Worm (Caenorhabditis elegans) whole organism, midembryonic: ENCODE results near the gene F35D11.1.

Experiments used
- T22C8.4 ChIP-seq: fragments of 200-800 bp; sonication (Bioruptor generic); IDR thresholded peaks from 2 replicates; pipeline ENCODE4 v1.3.6; 2022; ENCODE audit warnings: missing genetic modification characterization, missing compliant biosample characterization
- cog-1 ChIP-seq: sonication (generic microtip); optimal IDR thresholded peaks from 2 replicates; lab custom pipeline; 2016; ENCODE audit warnings: missing genetic modification characterization, missing compliant biosample characterization
- flt-1 ChIP-seq: fragments of 200-800 bp; sonication (Bioruptor generic); IDR thresholded peaks from 2 replicates; pipeline ENCODE4 v1.3.6; 2022; ENCODE audit warnings: missing genetic modification characterization, missing compliant biosample characterization
- klf-2 ChIP-seq: fragments of 200-800 bp; sonication (Bioruptor generic); conservative IDR thresholded peaks from 2 replicates; pipeline ENCODE4 v1.3.6; 2022; ENCODE audit warnings: missing genetic modification reagents, missing genetic modification characterization, missing compliant biosample characterization
- med-1 ChIP-seq: sonication (generic microtip); optimal IDR thresholded peaks from 2 replicates; lab custom pipeline; 2017; ENCODE audit warnings: missing genetic modification characterization, mild to moderate bottlenecking, missing compliant biosample characterization, antibody characterized with exemption, missing genetic modification reagents; ENCODE audit not compliant: insufficient read depth
- ref-1 ChIP-seq: fragments of 200-800 bp; sonication (Bioruptor generic); conservative IDR thresholded peaks from 2 replicates; pipeline ENCODE4 v1.3.6; 2022; ENCODE audit warnings: missing genetic modification reagents, missing genetic modification characterization, missing compliant biosample characterization
- tab-1 ChIP-seq: fragments of 200-800 bp; sonication (Bioruptor generic); IDR thresholded peaks from 2 replicates; pipeline ENCODE4 v1.3.6; 2022; ENCODE audit warnings: missing genetic modification characterization, missing compliant biosample characterization
- ztf-23 ChIP-seq: fragments of 200-800 bp; sonication (Bioruptor generic); IDR thresholded peaks from 2 replicates; pipeline ENCODE4 v1.3.6; 2022; ENCODE audit warnings: missing genetic modification reagents, missing genetic modification characterization, missing compliant biosample characterization
- ztf-29 ChIP-seq: fragments of 200-800 bp; sonication (Bioruptor generic); IDR thresholded peaks from 2 replicates; pipeline ENCODE4 v1.3.6; 2022; ENCODE audit warnings: missing genetic modification reagents, missing genetic modification characterization, missing compliant biosample characterization

DNA sequence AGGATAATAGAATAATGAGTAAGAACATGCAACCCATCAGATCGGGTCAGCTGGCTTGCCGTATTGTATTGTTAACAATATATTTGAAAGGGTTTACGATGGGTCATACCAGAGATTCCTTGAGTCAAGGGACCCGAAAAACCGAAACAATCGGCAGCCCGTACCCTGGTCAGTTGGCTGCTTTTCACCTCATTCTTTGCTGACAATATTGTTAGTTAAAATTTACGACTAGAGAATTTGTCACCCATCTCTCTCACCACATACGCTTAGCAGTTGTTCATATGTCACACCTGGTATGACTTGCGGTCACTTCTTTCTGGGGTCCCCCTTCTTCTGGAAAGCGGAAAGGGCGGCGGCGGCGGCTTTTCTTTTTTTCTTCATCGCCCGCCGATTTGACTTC lies 45.6 kb upstream of the F35D11.1 start:
- TF ChIP-seq flt-1 (GFP tag; lab: Robert Waterston, UW) (no peak), T22C8.4 (no peak), klf-2 (GFP tag; lab: Robert Waterston, UW) (no peak), ref-1 (GFP tag; lab: Robert Waterston, UW) (no peak), ztf-29 (GFP tag; lab: Robert Waterston, UW) (no peak), tab-1 (GFP tag; lab: Robert Waterston, UW) (no peak), med-1 (GFP tag; lab: Kevin White, UChicago) (no peak), cog-1 (tag; lab: Kevin White, UChicago) (no peak), ztf-23 (GFP tag; lab: Robert Waterston, UW) (no peak)
